6 fruit fly cellular contexts compared by ENCODE assay signal in genomic region chr2L:9576269-9576933, dm6.
TF ChIP-seq lines count a peak whose summit lies in the region.

Gene Mtpalpha, minus strand, starts transcription at chr2L:9576769.

- peak; percentile 91 to 97 for TF ChIP-seq CTCF in S2 (optimal IDR thresholded peaks at IDR 0.05; lab: Kevin White, UChicago)
- TF ChIP-seq CTCF in whole organism, embryonic (GFP tag; optimal IDR thresholded peaks at IDR 0.05; lab: Kevin White, UChicago), result peak; percentile 99

TF ChIP-seq in whole organism, adult, 20 proteins besides CTCF, POLR2A, EP300 and RAD21 (continues in another document):
- peak; percentile 72 for TF ChIP-seq CG5204 (GFP tag; optimal IDR thresholded peaks at IDR 0.05; lab: Kevin White, UChicago)
- TF ChIP-seq pad (GFP tag; optimal IDR thresholded peaks at IDR 0.05; lab: Kevin White, UChicago), result peak; percentile 15
- peak; percentile 85 for TF ChIP-seq bab1 (GFP tag; optimal IDR thresholded peaks at IDR 0.05; lab: Kevin White, UChicago)
- no peak for TF ChIP-seq cnc (optimal IDR thresholded peaks at IDR 0.05; lab: Kevin White, UChicago)
- TF ChIP-seq CG33017 (tag; optimal IDR thresholded peaks at IDR 0.05; lab: Kevin White, UChicago), result peak; percentile 37
- peak; percentile 57 for TF ChIP-seq Clk (GFP tag; optimal IDR thresholded peaks at IDR 0.05; lab: Kevin White, UChicago)
- peak; percentile 36 for TF ChIP-seq cic (GFP tag; optimal IDR thresholded peaks at IDR 0.05; lab: Kevin White, UChicago)
- peak; percentile 98 for TF ChIP-seq CG12768 (GFP tag; optimal IDR thresholded peaks at IDR 0.05; lab: Kevin White, UChicago)
- TF ChIP-seq CG14711 (tag; optimal IDR thresholded peaks at IDR 0.05; lab: Kevin White, UChicago), result no peak
- TF ChIP-seq toe (GFP tag; optimal IDR thresholded peaks at IDR 0.05; lab: Kevin White, UChicago), result peak; percentile 85
- TF ChIP-seq CG11617 (GFP tag; optimal IDR thresholded peaks at IDR 0.05; lab: Kevin White, UChicago), result peak; percentile 84
- peak; percentile 75 for TF ChIP-seq CG7045 (GFP tag; optimal IDR thresholded peaks at IDR 0.05; lab: Kevin White, UChicago)
- peak; percentile 48 for TF ChIP-seq ovo (GFP tag; optimal IDR thresholded peaks at IDR 0.05; lab: Kevin White, UChicago)
- TF ChIP-seq Hr96 (GFP tag; optimal IDR thresholded peaks at IDR 0.05; lab: Kevin White, UChicago), result peak; percentile 87
- TF ChIP-seq CG7101 (tag; optimal IDR thresholded peaks at IDR 0.05; lab: Kevin White, UChicago), result peak; percentile 7
- TF ChIP-seq Crg-1 (GFP tag; optimal IDR thresholded peaks at IDR 0.05; lab: Kevin White, UChicago), result peak; percentile 57
- peak; percentile 79 for TF ChIP-seq kay (GFP tag; lab: Kevin White, UChicago; ENCODE audit: borderline replicate concordance)
- TF ChIP-seq CG1620 (GFP tag; optimal IDR thresholded peaks at IDR 0.05; lab: Kevin White, UChicago), result peak; percentile 35

TF ChIP-seq in whole organism, embryonic, 481 proteins besides CTCF, POLR2A, EP300 and RAD21 (continues in another document):
- TF ChIP-seq E2f2 (GFP tag; IDR thresholded peaks at IDR 0.05; lab: Robert Waterston, UW), result peak; percentile 25; the same call in 1 of the 2 replicates
- TF ChIP-seq CG7839 (tag; optimal IDR thresholded peaks at IDR 0.05; lab: Kevin White, UChicago), result peak; percentile 49
- TF ChIP-seq sens (GFP tag; lab: Kevin White, UChicago), result peak; percentile 89
- TF ChIP-seq CG18262 (tag; optimal IDR thresholded peaks at IDR 0.05; lab: Kevin White, UChicago), result no peak
- TF ChIP-seq vfl (GFP tag; optimal IDR thresholded peaks at IDR 0.05; lab: Kevin White, UChicago), result no peak
- no peak for TF ChIP-seq CG7786 (GFP tag; optimal IDR thresholded peaks at IDR 0.05; lab: Kevin White, UChicago)
- no peak for TF ChIP-seq CG4820 (GFP tag; optimal IDR thresholded peaks at IDR 0.05; lab: Kevin White, UChicago)
- TF ChIP-seq insv (GFP tag; optimal IDR thresholded peaks at IDR 0.05; lab: Kevin White, UChicago), result peak in 1 of 2 experiments; percentile 41
- peak; percentile 84 for TF ChIP-seq stwl (tag; optimal IDR thresholded peaks at IDR 0.05; lab: Kevin White, UChicago)
- peak; percentile 44 for TF ChIP-seq CG12391 (tag; optimal IDR thresholded peaks at IDR 0.05; lab: Kevin White, UChicago)
- TF ChIP-seq pnt (GFP tag; optimal IDR thresholded peaks at IDR 0.05; lab: Kevin White, UChicago), result peak; percentile 22
- TF ChIP-seq rib (GFP tag; IDR thresholded peaks at IDR 0.05; lab: Robert Waterston, UW), result peak; percentile 36; the same call in 1 of the 2 replicates
- TF ChIP-seq CG8924 (tag; optimal IDR thresholded peaks at IDR 0.05; lab: Kevin White, UChicago), result no peak
- TF ChIP-seq CG16863 (GFP tag; optimal IDR thresholded peaks at IDR 0.05; lab: Kevin White, UChicago), result peak; percentile 37
- TF ChIP-seq CG2120 (GFP tag; optimal IDR thresholded peaks at IDR 0.05; lab: Kevin White, UChicago), result peak; percentile 38
- peak; percentile 76 for TF ChIP-seq CG34422 (GFP tag; IDR thresholded peaks at IDR 0.05; lab: Robert Waterston, UW)
- peak; percentile 7 for TF ChIP-seq CG17359 (tag; optimal IDR thresholded peaks at IDR 0.05; lab: Kevin White, UChicago)
- peak; percentile 100 for TF ChIP-seq nom (GFP tag; optimal IDR thresholded peaks at IDR 0.05; lab: Kevin White, UChicago)

TF ChIP-seq in whole organism, prepupa, 60 proteins besides CTCF, POLR2A, EP300 and RAD21 (continues in another document):
- TF ChIP-seq topi (GFP tag; optimal IDR thresholded peaks at IDR 0.05; lab: Kevin White, UChicago), result peak; percentile 72
- peak; percentile 43 for TF ChIP-seq esn (GFP tag; optimal IDR thresholded peaks at IDR 0.05; lab: Kevin White, UChicago)
- TF ChIP-seq net (GFP tag; optimal IDR thresholded peaks at IDR 0.05; lab: Kevin White, UChicago), result peak; percentile 97
- peak; percentile 78 for TF ChIP-seq Sox102F (GFP tag; optimal IDR thresholded peaks at IDR 0.05; lab: Kevin White, UChicago)
- peak; percentile 89 for TF ChIP-seq CG10669 (GFP tag; optimal IDR thresholded peaks at IDR 0.05; lab: Kevin White, UChicago)
- peak; percentile 69 for TF ChIP-seq Sox14 (GFP tag; optimal IDR thresholded peaks at IDR 0.05; lab: Kevin White, UChicago)
- TF ChIP-seq Blimp-1 (GFP tag; optimal IDR thresholded peaks at IDR 0.05; lab: Kevin White, UChicago), result peak; percentile 88
- TF ChIP-seq dac (GFP tag; optimal IDR thresholded peaks at IDR 0.05; lab: Kevin White, UChicago), result peak; percentile 83
- TF ChIP-seq CG3032 (tag; optimal IDR thresholded peaks at IDR 0.05; lab: Kevin White, UChicago), result peak; percentile 64
- TF ChIP-seq CG6792 (GFP tag; optimal IDR thresholded peaks at IDR 0.05; lab: Kevin White, UChicago), result no peak
- TF ChIP-seq CG9139 (GFP tag; optimal IDR thresholded peaks at IDR 0.05; lab: Kevin White, UChicago), result peak; percentile 99
- TF ChIP-seq pdm3 (GFP tag; optimal IDR thresholded peaks at IDR 0.05; lab: Kevin White, UChicago), result peak; percentile 58
- peak; percentile 47 for TF ChIP-seq Smox (GFP tag; optimal IDR thresholded peaks at IDR 0.05; lab: Kevin White, UChicago)
- no peak for TF ChIP-seq CG11902 (GFP tag; optimal IDR thresholded peaks at IDR 0.05; lab: Kevin White, UChicago)
- TF ChIP-seq Eip93F (GFP tag; optimal IDR thresholded peaks at IDR 0.05; lab: Kevin White, UChicago), result peak; percentile 78
- peak; percentile 89 for TF ChIP-seq CG7368 (GFP tag; optimal IDR thresholded peaks at IDR 0.05; lab: Kevin White, UChicago)
- peak; percentile 40 for TF ChIP-seq CG4318 (GFP tag; optimal IDR thresholded peaks at IDR 0.05; lab: Kevin White, UChicago)
- TF ChIP-seq vri (GFP tag; optimal IDR thresholded peaks at IDR 0.05; lab: Kevin White, UChicago), result no peak
- TF ChIP-seq Gug (GFP tag; IDR thresholded peaks at IDR 0.05; lab: Robert Waterston, UW), result peak; percentile 66

TF ChIP-seq in whole organism, pupa, 21 proteins besides CTCF, POLR2A, EP300 and RAD21:
- TF ChIP-seq D1 (tag; optimal IDR thresholded peaks at IDR 0.05; lab: Kevin White, UChicago) (peak; percentile 13), Snoo (tag; optimal IDR thresholded peaks at IDR 0.05; lab: Kevin White, UChicago) (peak; percentile 93), EcR (GFP tag; optimal IDR thresholded peaks at IDR 0.05; lab: Kevin White, UChicago) (peak; percentile 33), fd96Ca (GFP tag; IDR thresholded peaks at IDR 0.05; lab: Robert Waterston, UW) (peak; percentile 85), CG9948 (tag; optimal IDR thresholded peaks at IDR 0.05; lab: Kevin White, UChicago) (peak; percentile 68), CG15710 (tag; optimal IDR thresholded peaks at IDR 0.05; lab: Kevin White, UChicago) (peak; percentile 68), CG12605 (GFP tag; IDR thresholded peaks at IDR 0.05; lab: Robert Waterston, UW) (peak; percentile 95), CG8159 (tag; optimal IDR thresholded peaks at IDR 0.05; lab: Kevin White, UChicago) (peak; percentile 80), Ets98B (GFP tag; IDR thresholded peaks at IDR 0.05; lab: Robert Waterston, UW) (peak; percentile 92), Pif1B (GFP tag; optimal IDR thresholded peaks at IDR 0.05; lab: Kevin White, UChicago) (peak; percentile 91), CG4496 (GFP tag; IDR thresholded peaks at IDR 0.05; lab: Robert Waterston, UW) (peak; percentile 96), CG10348 (GFP tag; IDR thresholded peaks at IDR 0.05; lab: Robert Waterston, UW) (no peak), rn (GFP tag; IDR thresholded peaks at IDR 0.05; lab: Robert Waterston, UW) (peak; percentile 43; the same call in 1 of the 2 replicates), CG17806 (tag; optimal IDR thresholded peaks at IDR 0.05; lab: Kevin White, UChicago) (peak; percentile 75), CG14655 (GFP tag; optimal IDR thresholded peaks at IDR 0.05; lab: Kevin White, UChicago) (peak; percentile 95), CG8301 (tag; optimal IDR thresholded peaks at IDR 0.05; lab: Kevin White, UChicago) (peak; percentile 95), Pif1A (GFP tag; optimal IDR thresholded peaks at IDR 0.05; lab: Kevin White, UChicago) (peak; percentile 95), gl (tag; optimal IDR thresholded peaks at IDR 0.05; lab: Kevin White, UChicago) (peak; percentile 99), CG32121 (GFP tag; IDR thresholded peaks at IDR 0.05; lab: Robert Waterston, UW) (peak; percentile 88), CG34367 (tag; optimal IDR thresholded peaks at IDR 0.05; lab: Kevin White, UChicago) (peak; percentile 87), CG13204 (GFP tag; optimal IDR thresholded peaks at IDR 0.05; lab: Kevin White, UChicago) (peak; percentile 99)

TF ChIP-seq in whole organism, wandering third instar larva, 38 proteins besides CTCF, POLR2A, EP300 and RAD21:
- TF ChIP-seq Myc (optimal IDR thresholded peaks at IDR 0.05; lab: Kevin White, UChicago), result peak; percentile 16
- TF ChIP-seq rgr (GFP tag; optimal IDR thresholded peaks at IDR 0.05; lab: Kevin White, UChicago), result peak; percentile 64
- peak; percentile 33 for TF ChIP-seq br (GFP tag; optimal IDR thresholded peaks at IDR 0.05; lab: Kevin White, UChicago)
- TF ChIP-seq fru (GFP tag; optimal IDR thresholded peaks at IDR 0.05; lab: Kevin White, UChicago), result no peak
- TF ChIP-seq psq (GFP tag; optimal IDR thresholded peaks at IDR 0.05; lab: Kevin White, UChicago), result peak; percentile 30
- peak; percentile 20 for TF ChIP-seq OdsH (GFP tag; optimal IDR thresholded peaks at IDR 0.05; lab: Kevin White, UChicago)
- TF ChIP-seq h (GFP tag; optimal IDR thresholded peaks at IDR 0.05; lab: Kevin White, UChicago), result peak; percentile 30
- TF ChIP-seq foxo (GFP tag; optimal IDR thresholded peaks at IDR 0.05; lab: Kevin White, UChicago), result peak in 1 of 2 experiments; percentile 49
- TF ChIP-seq Sp1 (GFP tag; optimal IDR thresholded peaks at IDR 0.05; lab: Kevin White, UChicago), result peak; percentile 44
- no peak for TF ChIP-seq jim (GFP tag; optimal IDR thresholded peaks at IDR 0.05; lab: Kevin White, UChicago)
- TF ChIP-seq Mio (GFP tag; optimal IDR thresholded peaks at IDR 0.05; lab: Kevin White, UChicago), result no peak
- peak; percentile 3 for TF ChIP-seq ey (GFP tag; optimal IDR thresholded peaks at IDR 0.05; lab: Kevin White, UChicago)
- no peak for TF ChIP-seq pan (optimal IDR thresholded peaks at IDR 0.05; lab: Kevin White, UChicago)
- no peak for TF ChIP-seq Rel (GFP tag; optimal IDR thresholded peaks at IDR 0.05; lab: Kevin White, UChicago)
- TF ChIP-seq Rel (tag; optimal IDR thresholded peaks at IDR 0.05; lab: Kevin White, UChicago), result peak; percentile 31
- peak; percentile 98 for TF ChIP-seq Hnf4 (GFP tag; optimal IDR thresholded peaks at IDR 0.05; lab: Kevin White, UChicago)
